Fruit fly (Drosophila melanogaster): ENCODE measurements around the gene CG10283.

DNA sequence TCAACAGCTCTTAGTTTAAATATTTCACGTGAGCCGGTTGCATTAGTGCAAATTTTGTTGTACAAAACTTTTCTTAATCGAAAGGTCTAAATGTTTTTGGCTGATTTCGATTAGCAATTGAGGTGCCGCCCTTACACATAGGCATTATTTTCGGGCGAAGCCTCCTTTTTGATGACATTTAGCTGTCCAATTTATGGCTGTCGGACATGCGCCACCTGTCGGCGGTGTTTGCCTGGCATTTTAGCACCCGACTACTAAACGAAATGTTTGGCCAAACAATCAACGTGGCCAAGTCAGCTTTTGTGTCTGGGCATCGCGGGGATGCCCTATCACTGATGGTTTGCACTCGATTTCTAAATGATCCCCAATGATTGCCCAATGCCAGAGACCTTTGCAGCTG lies 32.1 kb upstream of the CG10283 start:
- no peak for TF ChIP-seq Gug (GFP tag; IDR thresholded peaks at IDR 0.05)
- no peak for TF ChIP-seq CG16779 (tag; optimal IDR thresholded peaks at IDR 0.05)
- no peak for TF ChIP-seq eg (GFP tag; IDR thresholded peaks at IDR 0.05)
